Fruit fly (Drosophila melanogaster) whole organism, embryonic: ENCODE data around the gene CG9590.

ENCODE experiments used
- Adf1 ChIP-seq: fragments of 200-800 bp; sonication (Bioruptor generic); IDR thresholded peaks from 2 replicates; pipeline ENCODE4 v1.3.6; 2022; ENCODE audit warnings: missing biosample characterization, missing genetic modification characterization
- B-H2 ChIP-seq: fragments of 200-800 bp; sonication (Bioruptor generic); optimal IDR thresholded peaks from 2 replicates; lab custom pipeline; 2018; ENCODE audit warnings: missing biosample characterization, mild to moderate bottlenecking, missing genetic modification characterization
- BEAF-32 ChIP-seq: fragments of 200-800 bp; sonication (Bioruptor generic); optimal IDR thresholded peaks from 3 replicates; lab custom pipeline; 2017; ENCODE audit warnings: missing biosample characterization, missing genetic modification characterization, mild to moderate bottlenecking, moderate library complexity, missing genetic modification reagents
- CG10274 ChIP-seq: fragments of 200-800 bp; sonication (Bioruptor generic); optimal IDR thresholded peaks from 3 replicates; lab custom pipeline; 2017; ENCODE audit warnings: missing biosample characterization, mild to moderate bottlenecking, missing genetic modification characterization
- CG11247 ChIP-seq: fragments of 200-800 bp; sonication (Bioruptor generic); IDR thresholded peaks from 2 replicates; pipeline ENCODE4 v1.3.6; 2022; ENCODE audit warnings: missing biosample characterization, missing genetic modification characterization
- CG11695 ChIP-seq: fragments of 200-800 bp; sonication (Bioruptor generic); IDR thresholded peaks from 3 replicates; pipeline ENCODE4 v1.3.6; 2022; ENCODE audit warnings: missing biosample characterization, missing genetic modification characterization
- CG1529 ChIP-seq: fragments of 200-800 bp; sonication (Bioruptor generic); optimal IDR thresholded peaks from 3 replicates; lab custom pipeline; 2018; ENCODE audit warnings: missing biosample characterization, missing genetic modification characterization
- CG15514 ChIP-seq: fragments of 200-800 bp; sonication (Bioruptor generic); optimal IDR thresholded peaks from 3 replicates; lab custom pipeline; 2017; ENCODE audit warnings: missing biosample characterization, missing genetic modification characterization, mild to moderate bottlenecking, moderate library complexity, missing genetic modification reagents
- CG1603 ChIP-seq: fragments of 200-800 bp; sonication (Bioruptor generic); optimal IDR thresholded peaks from 2 replicates; lab custom pipeline; 2019; ENCODE audit warnings: missing biosample characterization, mild to moderate bottlenecking, missing genetic modification characterization, moderate library complexity
- CG16863 ChIP-seq: fragments of 200-800 bp; sonication (Bioruptor generic); optimal IDR thresholded peaks from 3 replicates; lab custom pipeline; 2016; ENCODE audit warnings: missing biosample characterization, missing genetic modification characterization
- CG17568 ChIP-seq: fragments of 200-800 bp; sonication (Bioruptor generic); optimal IDR thresholded peaks from 2 replicates; lab custom pipeline; 2018; ENCODE audit warnings: missing biosample characterization, mild to moderate bottlenecking, missing genetic modification characterization, moderate library complexity
- CG2116 ChIP-seq: fragments of 200-800 bp; sonication (Bioruptor generic); optimal IDR thresholded peaks from 3 replicates; lab custom pipeline; 2018; ENCODE audit warnings: missing biosample characterization, mild to moderate bottlenecking, missing genetic modification characterization
- CG2712 ChIP-seq: fragments of 200-800 bp; optimal IDR thresholded peaks from 3 replicates; lab custom pipeline; 2019; ENCODE audit warnings: missing biosample characterization, mild to moderate bottlenecking, missing genetic modification characterization, moderate library complexity
- CG30020 ChIP-seq: fragments of 200-800 bp; optimal IDR thresholded peaks from 2 replicates; lab custom pipeline; 2019; ENCODE audit warnings: missing biosample characterization, mild to moderate bottlenecking, missing genetic modification characterization, moderate library complexity
- CG3995 ChIP-seq: fragments of 200-800 bp; sonication (Bioruptor generic); optimal IDR thresholded peaks from 3 replicates; lab custom pipeline; 2016; ENCODE audit warnings: missing biosample characterization, missing genetic modification characterization
- CG4707 ChIP-seq: fragments of 200-800 bp; sonication (Bioruptor generic); optimal IDR thresholded peaks from 2 replicates; lab custom pipeline; 2018; ENCODE audit warnings: missing biosample characterization, mild to moderate bottlenecking, missing genetic modification characterization, moderate library complexity
- CG7271 ChIP-seq: fragments of 200-800 bp; sonication (Bioruptor generic); optimal IDR thresholded peaks from 2 replicates; lab custom pipeline; 2018; ENCODE audit warnings: missing biosample characterization, mild to moderate bottlenecking, missing genetic modification characterization, moderate library complexity
- CG8478 ChIP-seq: fragments of >200 bp; optimal IDR thresholded peaks from 2 replicates; lab custom pipeline; 2018
- CG9797 ChIP-seq: fragments of 200-800 bp; sonication (Bioruptor generic); optimal IDR thresholded peaks from 3 replicates; lab custom pipeline; 2018; ENCODE audit warnings: missing biosample characterization, mild to moderate bottlenecking, missing genetic modification characterization
- CTCF ChIP-seq: fragments of 200-800 bp; sonication (Bioruptor generic); optimal IDR thresholded peaks from 2 replicates; lab custom pipeline; 2017; ENCODE audit warnings: missing biosample characterization, mild to moderate bottlenecking, missing genetic modification characterization, moderate library complexity
- CrebB ChIP-seq: fragments of 200-800 bp; sonication (Bioruptor generic); optimal IDR thresholded peaks from 3 replicates; lab custom pipeline; 2018; ENCODE audit warnings: missing biosample characterization, mild to moderate bottlenecking, missing genetic modification characterization
- D19A ChIP-seq: fragments of 200-800 bp; optimal IDR thresholded peaks from 3 replicates; lab custom pipeline; 2019; ENCODE audit warnings: missing biosample characterization, mild to moderate bottlenecking, missing genetic modification characterization, moderate library complexity
- Dll ChIP-seq: fragments of 200-800 bp; sonication (Bioruptor generic); IDR thresholded peaks from 4 replicates; pipeline ENCODE4 v1.3.6; 2022; ENCODE audit warnings: missing biosample characterization, missing genetic modification characterization; ENCODE audit not compliant: partially characterized antibody
- Doc3 ChIP-seq: fragments of 200-800 bp; sonication (Bioruptor generic); IDR thresholded peaks from 3 replicates; pipeline ENCODE4 v1.3.6; 2022; ENCODE audit warnings: missing biosample characterization, missing genetic modification characterization; ENCODE audit not compliant: partially characterized antibody
- Dref ChIP-seq: fragments of 200-800 bp; sonication (Bioruptor generic); IDR thresholded peaks from 2 replicates; pipeline ENCODE4 v1.3.6; 2022; ENCODE audit warnings: missing biosample characterization, missing genetic modification characterization
- Drgx ChIP-seq: fragments of 200-800 bp; sonication (Bioruptor generic); IDR thresholded peaks from 2 replicates; pipeline ENCODE4 v1.3.6; 2022; ENCODE audit warnings: missing biosample characterization, missing genetic modification characterization
- E2f2 ChIP-seq: fragments of 200-800 bp; sonication (Bioruptor generic); IDR thresholded peaks from 2 replicates; pipeline ENCODE4 v1.3.6; 2022; ENCODE audit warnings: missing biosample characterization, missing genetic modification characterization
- HLH4C ChIP-seq: fragments of 200-800 bp; sonication (Bioruptor generic); IDR thresholded peaks from 3 replicates; pipeline ENCODE4 v1.3.6; 2022; ENCODE audit warnings: missing biosample characterization, missing genetic modification characterization; ENCODE audit not compliant: partially characterized antibody
- MBD-R2 ChIP-seq: fragments of 200-800 bp; sonication (Bioruptor generic); IDR thresholded peaks from 2 replicates; pipeline ENCODE4 v1.3.6; 2022; ENCODE audit warnings: missing biosample characterization, missing genetic modification characterization
- Mrtf ChIP-seq: fragments of 200-800 bp; sonication (Bioruptor generic); IDR thresholded peaks from 3 replicates; pipeline ENCODE4 v1.3.6; 2022; ENCODE audit warnings: missing biosample characterization, missing genetic modification characterization
- Myb ChIP-seq: fragments of 200-800 bp; sonication (Bioruptor generic); optimal IDR thresholded peaks from 2 replicates; lab custom pipeline; 2016; ENCODE audit warnings: missing biosample characterization, missing genetic modification characterization
- Pdp1 ChIP-seq, 2 experiments: fragments of 200-800 bp; sonication (Bioruptor generic); optimal IDR thresholded peaks; 3 replicates each; lab custom pipeline; 2016; ENCODE audit warnings: missing biosample characterization in 2 of 2, missing genetic modification characterization in 2 of 2, mild to moderate bottlenecking in 1 of 2, moderate library complexity in 1 of 2
- Rfx ChIP-seq: fragments of 200-800 bp; sonication (Bioruptor generic); IDR thresholded peaks from 2 replicates; pipeline ENCODE4 v1.3.6; 2022; ENCODE audit warnings: missing biosample characterization, missing genetic modification characterization
- Rx ChIP-seq: fragments of 200-800 bp; sonication (Bioruptor generic); IDR thresholded peaks from 2 replicates; pipeline ENCODE4 v1.3.6; 2022; ENCODE audit warnings: missing biosample characterization, missing genetic modification characterization
- Side ChIP-seq: fragments of 200-800 bp; sonication (Bioruptor generic); optimal IDR thresholded peaks from 2 replicates; lab custom pipeline; 2016; ENCODE audit warnings: missing biosample characterization, missing genetic modification characterization
- Sin3A ChIP-seq: fragments of >200 bp; optimal IDR thresholded peaks from 2 replicates; lab custom pipeline; 2018
- Sry-δ ChIP-seq: fragments of 200-800 bp; sonication (Bioruptor generic); optimal IDR thresholded peaks from 2 replicates; lab custom pipeline; 2016; ENCODE audit warnings: missing biosample characterization, missing genetic modification characterization
- Xbp1 ChIP-seq: fragments of 200-800 bp; sonication (Bioruptor generic); optimal IDR thresholded peaks from 3 replicates; lab custom pipeline; 2016; ENCODE audit warnings: missing biosample characterization, mild to moderate bottlenecking, missing genetic modification characterization
- YL-1 ChIP-seq: fragments of 200-800 bp; sonication (Bioruptor generic); optimal IDR thresholded peaks from 3 replicates; lab custom pipeline; 2017; ENCODE audit warnings: missing biosample characterization, mild to moderate bottlenecking, missing genetic modification characterization
- amos ChIP-seq: fragments of 200-800 bp; sonication (Bioruptor generic); IDR thresholded peaks from 2 replicates; pipeline ENCODE4 v1.3.6; 2022; ENCODE audit warnings: missing biosample characterization, missing genetic modification characterization; ENCODE audit not compliant: partially characterized antibody
- btn ChIP-seq: fragments of 200-800 bp; sonication (Bioruptor generic); optimal IDR thresholded peaks from 2 replicates; lab custom pipeline; 2016; ENCODE audit warnings: missing biosample characterization, missing genetic modification characterization
- cwo ChIP-seq: fragments of 200-800 bp; sonication (Bioruptor generic); optimal IDR thresholded peaks from 3 replicates; lab custom pipeline; 2017; ENCODE audit warnings: missing biosample characterization, missing genetic modification characterization, mild to moderate bottlenecking, moderate library complexity, missing genetic modification reagents
- fru ChIP-seq: fragments of >200 bp; optimal IDR thresholded peaks from 2 replicates; lab custom pipeline; 2017
- nerfin-2 ChIP-seq: fragments of 200-800 bp; sonication (Bioruptor generic); IDR thresholded peaks from 2 replicates; pipeline ENCODE4 v1.3.6; 2022; ENCODE audit warnings: missing biosample characterization, missing genetic modification characterization; ENCODE audit not compliant: partially characterized antibody
- pzg ChIP-seq: fragments of 200-800 bp; sonication (Bioruptor generic); optimal IDR thresholded peaks from 3 replicates; lab custom pipeline; 2018; ENCODE audit warnings: missing biosample characterization, mild to moderate bottlenecking, missing genetic modification characterization, moderate library complexity
- sens ChIP-seq: fragments of 200-800 bp; sonication (Bioruptor generic); peaks from one replicate; lab custom pipeline; 2016; ENCODE audit warnings: missing biosample characterization, missing genetic modification characterization
- sr ChIP-seq: fragments of 200-800 bp; sonication (Bioruptor generic); IDR thresholded peaks from 3 replicates; pipeline ENCODE4 v1.3.6; 2022; ENCODE audit warnings: missing biosample characterization, missing genetic modification characterization
- unc-4 ChIP-seq: fragments of 200-800 bp; sonication (Bioruptor generic); IDR thresholded peaks from 2 replicates; pipeline ENCODE4 v1.3.6; 2022; ENCODE audit warnings: missing biosample characterization, missing genetic modification characterization; ENCODE audit not compliant: partially characterized antibody
- vnd ChIP-seq: fragments of 200-800 bp; sonication (Bioruptor generic); IDR thresholded peaks from 3 replicates; pipeline ENCODE4 v1.3.6; 2022; ENCODE audit warnings: missing biosample characterization, missing genetic modification characterization; ENCODE audit not compliant: partially characterized antibody

CG9590 gene

dm6 chr3R:15832525-15832924 lies 46.0 kb downstream of the CG9590 start, which contains the start of gene rec (continued):
- 0 out of 3 replicates have a peak, but pooled peaks have one; percentile 31 for TF ChIP-seq vnd (GFP tag; lab: Robert Waterston, UW)
- no peak for TF ChIP-seq nerfin-2 (GFP tag; lab: Robert Waterston, UW)
- no peak for TF ChIP-seq CG8478 (lab: Kevin White, UChicago)
- peak; percentile 43 for TF ChIP-seq amos (GFP tag; lab: Robert Waterston, UW)
- no peak for TF ChIP-seq Pdp1 (GFP tag; optimal IDR thresholded peaks at IDR 0.05; lab: Kevin White, UChicago)
- TF ChIP-seq CG4707, result no peak
- no peak for TF ChIP-seq D19A
- no peak for TF ChIP-seq CG11247 (GFP tag; lab: Robert Waterston, UW)
- no peak for TF ChIP-seq CG30020 (tag; lab: Kevin White, UChicago)
- TF ChIP-seq sr (GFP tag; lab: Robert Waterston, UW), result no peak
- peak; percentile 36 for TF ChIP-seq CG1603 (tag; lab: Kevin White, UChicago)
- TF ChIP-seq B-H2 (GFP tag; lab: Kevin White, UChicago), result no peak
- no peak for TF ChIP-seq Mrtf
- no peak for TF ChIP-seq CG16863 (GFP tag; lab: Kevin White, UChicago)
- peak; percentile 33 for TF ChIP-seq MBD-R2 (GFP tag; lab: Robert Waterston, UW)
- peak; percentile 19 for TF ChIP-seq pzg (GFP tag; lab: Kevin White, UChicago)
- TF ChIP-seq CTCF (GFP tag; lab: Kevin White, UChicago), result no peak
- TF ChIP-seq Sry-δ (GFP tag; lab: Kevin White, UChicago), result peak; percentile 57
- TF ChIP-seq CG1529 (GFP tag; lab: Kevin White, UChicago), result no peak
- TF ChIP-seq Doc3 (GFP tag; lab: Robert Waterston, UW), result peak; percentile 52; the same call in 1 of the 3 replicates
- TF ChIP-seq Sin3A (lab: Kevin White, UChicago), result peak; percentile 17
- TF ChIP-seq cwo (GFP tag; lab: Kevin White, UChicago), result no peak

DNA sequence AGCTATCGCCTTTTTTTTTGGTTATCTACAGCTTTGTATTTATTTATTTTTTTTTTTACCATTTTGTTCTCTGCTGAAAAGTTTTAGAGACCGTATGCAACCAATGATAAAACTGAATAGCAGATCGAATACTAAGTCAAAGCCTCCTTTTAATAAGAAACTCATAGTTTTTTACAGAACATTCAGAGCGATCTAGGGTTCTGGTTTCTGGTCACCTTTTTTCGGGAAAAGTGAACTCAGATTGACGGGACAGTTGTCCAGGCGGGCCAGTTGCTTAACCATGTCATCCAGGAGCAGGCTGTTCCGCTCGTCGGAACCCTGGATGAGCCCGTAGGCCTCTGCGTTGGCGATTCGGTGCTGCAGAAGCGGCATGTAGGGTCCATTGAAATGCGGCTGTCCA lies 46.8 kb downstream of the CG9590 start, which contains the start of gene CG43318:
TSS of gene CG43318 (minus strand) at position 101 of the 400 bp plus-strand sequence.
- no peak for TF ChIP-seq CG11695 (GFP tag; lab: Robert Waterston, UW)
- TF ChIP-seq unc-4 (GFP tag; lab: Robert Waterston, UW), result no peak
- no peak for TF ChIP-seq Rfx (GFP tag; lab: Robert Waterston, UW)
- TF ChIP-seq Dll (GFP tag; lab: Robert Waterston, UW), result no peak
- TF ChIP-seq Rx, result no peak
- TF ChIP-seq Adf1 (GFP tag; lab: Robert Waterston, UW), result no peak
- TF ChIP-seq HLH4C (GFP tag; lab: Robert Waterston, UW), result no peak
- TF ChIP-seq Side (GFP tag; lab: Kevin White, UChicago), result no peak
- TF ChIP-seq Dref, result no peak
- no peak for TF ChIP-seq Xbp1 (GFP tag; lab: Kevin White, UChicago)
- no peak for TF ChIP-seq CG1603 (tag; lab: Kevin White, UChicago)
- TF ChIP-seq CG10274 (GFP tag; lab: Kevin White, UChicago), result no peak

DNA sequence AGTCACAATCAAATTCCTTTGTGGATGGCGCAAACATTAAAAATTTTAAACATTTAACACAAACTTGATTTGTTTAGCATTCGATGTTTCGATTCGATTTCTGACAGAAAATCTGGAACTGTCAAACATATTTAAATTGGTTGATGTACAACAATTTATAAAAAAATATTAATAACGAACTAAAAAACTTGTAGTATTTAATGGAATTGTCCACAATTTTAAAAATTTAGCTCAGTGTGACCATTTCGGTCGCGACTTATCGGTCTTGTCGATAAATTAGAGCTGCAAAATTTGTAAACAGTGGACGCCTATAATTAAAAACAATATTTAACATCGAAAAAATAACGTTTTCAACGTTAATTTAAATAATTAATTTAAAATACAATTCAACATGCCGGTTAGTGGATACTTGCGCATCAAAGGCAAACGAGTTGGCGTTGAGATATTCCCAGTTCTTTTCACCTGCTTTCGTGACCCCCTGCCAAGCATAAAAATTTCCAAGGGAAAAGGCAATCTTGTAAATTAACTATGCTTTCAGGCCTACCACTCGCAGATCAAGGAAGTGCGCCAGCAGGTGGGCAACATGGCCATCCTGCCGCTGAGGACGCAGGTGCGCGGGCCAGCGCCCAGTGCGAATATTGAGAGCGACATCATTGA lies 48.0 kb downstream of the CG9590 start, which contains the start of the genes CG43317 and Arpc3A:
TSS of gene CG43317 (minus strand) at position 51 of the 657 bp plus-strand sequence.
TSS of gene Arpc3A (plus strand) at position 274 of the 657 bp plus-strand sequence.
- TF ChIP-seq CG15514 (GFP tag; lab: Kevin White, UChicago) (peak; percentile 9), Drgx (GFP tag; lab: Robert Waterston, UW) (no peak), btn (GFP tag; lab: Kevin White, UChicago) (no peak), CG2712 (peak; percentile 6), CG3995 (GFP tag; lab: Kevin White, UChicago) (peak; percentile 48), fru (lab: Kevin White, UChicago) (no peak), CG7271 (no peak), CG2116 (GFP tag; lab: Kevin White, UChicago) (peak; percentile 77), BEAF-32 (peak; percentile 46), E2f2 (GFP tag; lab: Robert Waterston, UW) (peak; percentile 76), YL-1 (GFP tag; lab: Kevin White, UChicago) (peak; percentile 26), Myb (GFP tag; lab: Kevin White, UChicago) (peak; percentile 29), CG17568 (GFP tag; lab: Kevin White, UChicago) (no peak), CG9797 (GFP tag; lab: Kevin White, UChicago) (peak; percentile 37), sens (peak; percentile 38), CrebB (tag; lab: Kevin White, UChicago) (no peak), Sry-δ (GFP tag; lab: Kevin White, UChicago) (peak; percentile 48)
